Worm (Caenorhabditis elegans) whole organism, L1 larva: ENCODE measurements around the gene C26B9.5.
A peak's percentile ranks its signal among the peaks of the same experiment; 100 is the strongest.

Experiments used
- C16A3.4 ChIP-seq: fragments of 150-350 bp; optimal IDR thresholded peaks from 2 replicates; lab custom pipeline; 2014; ENCODE audit warnings: missing biosample characterization, missing genetic modification characterization
- F16B12.6 ChIP-seq: fragments of 150-350 bp; optimal IDR thresholded peaks from 2 replicates; lab custom pipeline; 2014; ENCODE audit warnings: missing biosample characterization, missing genetic modification characterization
- aha-1 ChIP-seq: fragments of 150-350 bp; optimal IDR thresholded peaks from 2 replicates; lab custom pipeline; 2014; ENCODE audit warnings: missing biosample characterization, missing genetic modification characterization
- ama-1 ChIP-seq: fragments of 150-350 bp; optimal IDR thresholded peaks from 2 replicates; lab custom pipeline; 2014
- blmp-1 ChIP-seq: fragments of 150-350 bp; optimal IDR thresholded peaks from 2 replicates; lab custom pipeline; 2014; ENCODE audit warnings: missing biosample characterization, missing genetic modification characterization
- ceh-8 ChIP-seq: fragments of 200-800 bp; sonication (Bioruptor generic); optimal IDR thresholded peaks from 2 replicates; lab custom pipeline; 2018; ENCODE audit warnings: mild to moderate bottlenecking, missing genetic modification characterization, moderate library complexity, missing compliant biosample characterization
- ceh-88 ChIP-seq: fragments of 200-800 bp; sonication (Bioruptor generic); IDR thresholded peaks from 2 replicates; pipeline ENCODE4 v1.3.6; 2022; ENCODE audit warnings: missing genetic modification characterization, missing compliant biosample characterization
- ceh-90 ChIP-seq: sonication (generic microtip); optimal IDR thresholded peaks from 2 replicates; lab custom pipeline; 2016; ENCODE audit warnings: missing genetic modification characterization, missing compliant biosample characterization
- dsc-1 ChIP-seq: sonication (generic microtip); optimal IDR thresholded peaks from 2 replicates; lab custom pipeline; 2016; ENCODE audit warnings: mild to moderate bottlenecking, missing genetic modification characterization, missing compliant biosample characterization
- elt-3 ChIP-seq, 6 experiments: fragments of 150-350 bp in 1 of 6; sonication (generic microtip); optimal IDR thresholded peaks; 2 replicates each; lab custom pipeline; 2017 to 2018; ENCODE audit warnings: missing biosample characterization in 6 of 6, missing genetic modification characterization in 6 of 6, inconsistent platforms in 1 of 6
- isw-1 ChIP-seq: fragments of 200-800 bp; sonication (Bioruptor generic); IDR thresholded peaks from 2 replicates; pipeline ENCODE4 v1.3.6; 2022; ENCODE audit warnings: missing genetic modification characterization, missing compliant biosample characterization
- jun-1 ChIP-seq: fragments of 150-350 bp; optimal IDR thresholded peaks from 2 replicates; lab custom pipeline; 2014; ENCODE audit warnings: missing biosample characterization, missing genetic modification reagents, missing genetic modification characterization
- lin-14 ChIP-seq: fragments of 200-800 bp; sonication (Bioruptor generic); optimal IDR thresholded peaks from 2 replicates; lab custom pipeline; 2018; ENCODE audit warnings: mild to moderate bottlenecking, missing genetic modification characterization, moderate library complexity, missing compliant biosample characterization
- lin-35 ChIP-seq, 2 experiments: fragments of 150-350 bp; optimal IDR thresholded peaks; 2 replicates each; lab custom pipeline; 2014; ENCODE audit warnings: missing biosample characterization in 2 of 2, missing genetic modification characterization in 2 of 2, missing genetic modification reagents in 2 of 2
- lin-39 ChIP-seq: fragments of 150-350 bp; optimal IDR thresholded peaks from 2 replicates; lab custom pipeline; 2014; ENCODE audit warnings: missing biosample characterization, missing genetic modification reagents, missing genetic modification characterization
- mab-9 ChIP-seq: fragments of 200-800 bp; sonication (Bioruptor generic); IDR thresholded peaks from 2 replicates; pipeline ENCODE4 v1.3.6; 2022; ENCODE audit warnings: missing genetic modification reagents, missing genetic modification characterization, missing compliant biosample characterization
- mep-1 ChIP-seq: fragments of 150-350 bp; optimal IDR thresholded peaks from 2 replicates; lab custom pipeline; 2014; ENCODE audit warnings: missing biosample characterization, missing genetic modification characterization
- nhr-11 ChIP-seq: fragments of 150-350 bp; optimal IDR thresholded peaks from 2 replicates; lab custom pipeline; 2014; ENCODE audit warnings: missing biosample characterization, missing genetic modification characterization
- nhr-12 ChIP-seq: sonication (generic microtip); optimal IDR thresholded peaks from 2 replicates; lab custom pipeline; 2017; ENCODE audit warnings: missing biosample characterization, missing genetic modification characterization
- nhr-47 ChIP-seq: sonication (generic microtip); optimal IDR thresholded peaks from 2 replicates; lab custom pipeline; 2016; ENCODE audit warnings: mild to moderate bottlenecking, missing genetic modification characterization, moderate library complexity, missing compliant biosample characterization
- nhr-71 ChIP-seq: sonication (generic microtip); optimal IDR thresholded peaks from 2 replicates; lab custom pipeline; 2016; ENCODE audit warnings: mild to moderate bottlenecking, missing genetic modification characterization, moderate library complexity, missing compliant biosample characterization
- nhr-85 ChIP-seq: sonication (generic microtip); peaks from one replicate; lab custom pipeline; 2016; ENCODE audit warnings: missing genetic modification characterization, inconsistent platforms, missing compliant biosample characterization
- pag-3 ChIP-seq: sonication (generic microtip); optimal IDR thresholded peaks from 2 replicates; lab custom pipeline; 2017; ENCODE audit warnings: missing genetic modification characterization, mild to moderate bottlenecking, missing compliant biosample characterization, antibody characterized with exemption, borderline replicate concordance; ENCODE audit not compliant: insufficient read depth
- pax-3 ChIP-seq: fragments of 200-800 bp; sonication (Bioruptor generic); optimal IDR thresholded peaks from 2 replicates; lab custom pipeline; 2018; ENCODE audit warnings: mild to moderate bottlenecking, missing genetic modification characterization, moderate library complexity, missing compliant biosample characterization
- pqm-1 ChIP-seq: sonication (generic microtip); optimal IDR thresholded peaks from 3 replicates; lab custom pipeline; 2017; ENCODE audit warnings: missing biosample characterization, missing genetic modification characterization
- skn-1 ChIP-seq: fragments of 150-350 bp; optimal IDR thresholded peaks from 2 replicates; lab custom pipeline; 2014; ENCODE audit warnings: missing biosample characterization, missing genetic modification characterization
- sptf-1 ChIP-seq: fragments of 150-350 bp; optimal IDR thresholded peaks from 2 replicates; lab custom pipeline; 2014; ENCODE audit warnings: missing biosample characterization, missing genetic modification characterization
- sup-37 ChIP-seq: fragments of 200-800 bp; sonication (Bioruptor generic); optimal IDR thresholded peaks from 2 replicates; lab custom pipeline; 2018; ENCODE audit warnings: mild to moderate bottlenecking, missing genetic modification characterization, missing compliant biosample characterization
- unc-30 ChIP-seq: sonication (generic microtip); optimal IDR thresholded peaks from 2 replicates; lab custom pipeline; 2017; ENCODE audit warnings: missing biosample characterization, missing genetic modification characterization
- unc-86 ChIP-seq: sonication (generic microtip); optimal IDR thresholded peaks from 2 replicates; lab custom pipeline; 2016; ENCODE audit warnings: missing genetic modification characterization, missing compliant biosample characterization
- vab-15 ChIP-seq: sonication (generic microtip); optimal IDR thresholded peaks from 2 replicates; lab custom pipeline; 2017; ENCODE audit warnings: missing genotype, mild to moderate bottlenecking, missing genetic modification characterization, missing compliant biosample characterization
- zip-4 ChIP-seq: fragments of 200-800 bp; sonication (Bioruptor generic); optimal IDR thresholded peaks from 2 replicates; lab custom pipeline; 2018; ENCODE audit warnings: mild to moderate bottlenecking, missing genetic modification characterization, moderate library complexity, missing compliant biosample characterization
- ztf-11 ChIP-seq, 2 experiments: sonication (generic microtip); optimal IDR thresholded peaks; 2 replicates each; lab custom pipeline; 2016 to 2017; ENCODE audit warnings: missing genetic modification characterization in 2 of 2, missing biosample characterization in 1 of 2, missing compliant biosample characterization in 1 of 2
- ztf-4 ChIP-seq: fragments of 150-350 bp; optimal IDR thresholded peaks from 2 replicates; lab custom pipeline; 2014; ENCODE audit warnings: missing biosample characterization, missing genetic modification characterization

Gene C26B9.5

DNA sequence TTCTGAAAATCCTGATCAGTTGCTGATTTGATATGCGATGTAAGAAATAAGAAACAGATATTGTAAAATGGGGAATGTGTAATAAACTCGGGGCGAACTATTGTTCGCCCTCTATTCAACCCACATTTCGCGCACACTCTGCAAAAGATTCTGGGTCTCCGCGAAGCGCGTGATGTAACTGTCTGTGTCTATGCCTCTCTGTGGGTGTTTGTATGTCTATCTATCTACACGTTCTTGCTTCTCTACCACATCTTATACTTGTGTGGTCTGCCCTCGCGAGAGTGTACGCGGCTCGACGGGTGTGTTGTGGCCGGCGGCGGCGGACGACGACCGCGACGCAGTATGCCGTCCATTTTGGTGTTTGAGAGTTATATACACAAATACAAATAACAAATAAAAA, 7.2 kb downstream of the C26B9.5 start (continued):
- no peak for TF ChIP-seq dsc-1 (tag; lab: Kevin White, UChicago)
- no peak for TF ChIP-seq ceh-8
- TF ChIP-seq unc-86 (tag; lab: Kevin White, UChicago), result peak; percentile 24
- no peak for TF ChIP-seq sup-37 (GFP tag; lab: Kevin White, UChicago)

ce11 chrX:5337959-5338358, 8.7 kb downstream of the C26B9.5 start, which contains the start of gene C26B9.3:
C26B9.3 (plus strand) TSS chrX:5338301.
- TF ChIP-seq blmp-1 (tag; lab: Kevin White, UChicago), result peak; percentile 98
- no peak for TF ChIP-seq zip-4 (GFP tag; lab: Kevin White, UChicago)
- TF ChIP-seq skn-1 (tag; lab: Kevin White, UChicago), result no peak
- TF ChIP-seq sptf-1 (tag; lab: Kevin White, UChicago), result no peak
- no peak for TF ChIP-seq pqm-1 (tag; lab: Kevin White, UChicago)
- TF ChIP-seq mep-1, result peak; percentile 25
- TF ChIP-seq C16A3.4 (tag; lab: Kevin White, UChicago), result no peak
- TF ChIP-seq lin-14 (GFP tag; lab: Kevin White, UChicago), result peak; percentile 3

- TF ChIP-seq blmp-1 (tag; lab: Kevin White, UChicago) (peak; percentile 92), sup-37 (GFP tag; lab: Kevin White, UChicago) (no peak), pag-3 (tag; lab: Kevin White, UChicago) (no peak), nhr-85 (tag; lab: Kevin White, UChicago) (peak; percentile 68)
Observed at ce11 chrX:5339357-5339756, 10.1 kb downstream of the C26B9.5 start.

DNA sequence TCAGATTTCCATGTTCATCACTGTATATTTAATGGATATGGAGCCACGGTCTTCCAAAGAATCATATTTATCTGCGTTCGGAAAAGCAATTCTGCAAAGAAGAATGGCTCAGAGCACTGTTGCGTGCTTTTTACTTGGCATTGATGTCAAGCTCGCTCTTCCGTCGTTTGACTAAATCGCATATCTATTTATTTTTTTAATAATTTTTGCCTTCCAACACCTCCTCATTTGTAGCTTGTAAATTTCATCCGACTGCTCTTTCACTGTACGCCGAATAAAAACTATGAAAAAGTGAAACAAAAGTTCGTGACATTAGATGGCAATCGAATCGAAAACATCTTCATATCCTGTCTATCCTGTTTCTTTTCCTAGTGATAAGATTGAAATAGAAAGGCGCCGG, 10.6 kb downstream of the C26B9.5 start, which contains the start of gene C26B9.2:
Gene C26B9.2, plus strand, starts transcription at position 301 of the 400 bp plus-strand sequence.
- TF ChIP-seq blmp-1 (tag; lab: Kevin White, UChicago) (peak; percentile 43), vab-15 (tag; lab: Kevin White, UChicago) (no peak)
- TF ChIP-seq, all 84 proteins: peak for 1

DNA sequence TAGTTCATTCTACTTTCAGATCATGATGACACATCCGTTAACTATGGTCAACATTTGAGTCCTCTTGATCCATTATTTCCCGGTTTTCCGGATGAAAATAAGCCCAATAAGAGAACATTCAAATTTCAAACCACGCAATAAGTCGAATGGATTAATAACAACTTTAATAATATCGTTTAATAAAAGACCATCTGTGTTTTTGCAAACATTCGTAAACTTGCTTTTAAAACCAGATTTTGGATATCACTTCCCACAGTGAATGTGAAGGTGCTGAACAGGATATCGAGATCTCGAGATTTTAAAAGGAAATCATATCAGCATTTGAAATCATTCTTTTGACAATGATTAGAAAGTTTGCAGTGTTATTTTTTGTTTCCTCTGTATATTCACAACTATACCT, 12.7 kb downstream of the C26B9.5 start, which contains the start of gene C26B9.7:
Gene C26B9.7, plus strand, starts transcription at position 301 of the 400 bp plus-strand sequence.
- TF ChIP-seq ztf-11 (tag; optimal IDR thresholded peaks at IDR 0.05; lab: Kevin White, UChicago) (no peak), ama-1 (lab: Kevin White, UChicago) (no peak), ceh-90 (tag; lab: Kevin White, UChicago) (no peak), elt-3 (tag; optimal IDR thresholded peaks at IDR 0.05; lab: Kevin White, UChicago) (no peak), isw-1 (GFP tag; lab: Robert Waterston, UW) (no peak), ceh-88 (no peak), ztf-4 (tag; lab: Kevin White, UChicago) (no peak), pax-3 (tag; lab: Kevin White, UChicago) (no peak), nhr-12 (tag; lab: Kevin White, UChicago) (no peak), lin-35 (GFP tag; optimal IDR thresholded peaks at IDR 0.05; lab: Kevin White, UChicago) (no peak), blmp-1 (tag; lab: Kevin White, UChicago) (no peak), lin-39 (no peak), jun-1 (tag; lab: Kevin White, UChicago) (no peak), mab-9 (no peak), aha-1 (tag; lab: Kevin White, UChicago) (no peak), unc-30 (tag; lab: Kevin White, UChicago) (no peak), nhr-71 (tag; lab: Kevin White, UChicago) (no peak)

DNA sequence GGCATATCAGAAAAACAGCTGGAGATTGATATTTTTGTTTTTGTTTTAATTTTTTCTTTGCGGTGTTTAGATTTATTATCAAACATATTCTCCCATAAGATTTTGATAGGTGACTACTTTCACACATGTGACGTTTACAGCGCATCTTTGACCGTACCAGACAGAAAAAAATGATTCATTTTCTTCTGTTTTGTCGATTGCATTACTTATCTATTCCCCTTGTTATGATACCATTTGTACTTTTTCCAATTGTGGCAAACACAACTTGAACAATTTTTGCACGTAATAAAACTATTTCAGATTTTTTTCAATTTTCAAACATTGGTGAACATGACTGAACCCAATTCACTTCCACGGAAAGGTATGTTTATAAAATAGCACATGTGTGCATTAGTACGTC, 15.0 kb downstream of the C26B9.5 start, which contains the start of gene C26B9.1:
Gene C26B9.1, plus strand, starts transcription at position 301 of the 400 bp plus-strand sequence.
- TF ChIP-seq nhr-47 (tag; lab: Kevin White, UChicago), result no peak
- TF ChIP-seq nhr-11 (tag; lab: Kevin White, UChicago), result no peak
- peak; percentile 76 for TF ChIP-seq F16B12.6 (tag; lab: Kevin White, UChicago)
